Fruit fly (Drosophila melanogaster): Measurements from ENCODE around the gene CG12155.

Gene CG12155

dm6 chrX:7700239-7700793, 28.2 kb upstream of the CG12155 start (continued):
- TF ChIP-seq ro (GFP tag; IDR thresholded peaks at IDR 0.05), result peak; percentile 88
- peak; percentile 70 for TF ChIP-seq ham (GFP tag; IDR thresholded peaks at IDR 0.05)
- no peak for TF ChIP-seq CG1832 (GFP tag; optimal IDR thresholded peaks at IDR 0.05)
- peak; percentile 95 for TF ChIP-seq dmrt99B (tag; optimal IDR thresholded peaks at IDR 0.05)
- TF ChIP-seq Doc3 (GFP tag; IDR thresholded peaks at IDR 0.05; ENCODE audit: partially characterized antibody), result no peak
- TF ChIP-seq NC2β (GFP tag; optimal IDR thresholded peaks at IDR 0.05), result peak; percentile 76
- peak; percentile 78 for TF ChIP-seq tup (GFP tag; optimal IDR thresholded peaks at IDR 0.05)
- peak; percentile 68 for TF ChIP-seq Ets97D (GFP tag; optimal IDR thresholded peaks at IDR 0.05)
- peak; percentile 94 for TF ChIP-seq Awh (GFP tag; IDR thresholded peaks at IDR 0.05)
- no peak for TF ChIP-seq D (optimal IDR thresholded peaks at IDR 0.05)
- peak; percentile 82 for TF ChIP-seq D (GFP tag; optimal IDR thresholded peaks at IDR 0.05)
- peak; percentile 98 for TF ChIP-seq ind (GFP tag; optimal IDR thresholded peaks at IDR 0.05)
- TF ChIP-seq fru (optimal IDR thresholded peaks at IDR 0.05), result no peak
- peak; percentile 87 for TF ChIP-seq Fer2 (tag; optimal IDR thresholded peaks at IDR 0.05)
- peak; percentile 56 for TF ChIP-seq Vsx1 (GFP tag; optimal IDR thresholded peaks at IDR 0.05)
- TF ChIP-seq CG1647 (GFP tag; optimal IDR thresholded peaks at IDR 0.05), result peak; percentile 87
- peak; percentile 89 for TF ChIP-seq CG31441 (GFP tag; IDR thresholded peaks at IDR 0.05)
- TF ChIP-seq slbo (GFP tag; IDR thresholded peaks at IDR 0.05), result peak; percentile 97
- TF ChIP-seq CG14710 (tag; optimal IDR thresholded peaks at IDR 0.05), result peak; percentile 67
- TF ChIP-seq nau (GFP tag; optimal IDR thresholded peaks at IDR 0.05), result peak; percentile 83
- peak; percentile 90 for TF ChIP-seq Antp (GFP tag; optimal IDR thresholded peaks at IDR 0.05)
- TF ChIP-seq sim (GFP tag; IDR thresholded peaks at IDR 0.05), result peak; percentile 79
- peak; percentile 82 for TF ChIP-seq Hand (GFP tag; optimal IDR thresholded peaks at IDR 0.05)
- peak; percentile 89 for TF ChIP-seq Xrp1 (GFP tag; IDR thresholded peaks at IDR 0.05)
- peak; percentile 85 for TF ChIP-seq CG7357 (GFP tag; IDR thresholded peaks at IDR 0.05)
- TF ChIP-seq CG8089 (GFP tag; optimal IDR thresholded peaks at IDR 0.05), result peak; percentile 86
- peak; percentile 18 for TF ChIP-seq pzg (GFP tag; optimal IDR thresholded peaks at IDR 0.05)
- TF ChIP-seq Dip2 (GFP tag; IDR thresholded peaks at IDR 0.05), result peak; percentile 23; the same call in 1 of the 2 replicates
- TF ChIP-seq CG18764 (GFP tag; optimal IDR thresholded peaks at IDR 0.05), result peak; percentile 84
- TF ChIP-seq lilli (GFP tag; optimal IDR thresholded peaks at IDR 0.05), result peak; percentile 86
- TF ChIP-seq ERR (GFP tag; optimal IDR thresholded peaks at IDR 0.05), result peak; percentile 76
- TF ChIP-seq CG15011 (GFP tag; optimal IDR thresholded peaks at IDR 0.05), result peak; percentile 77
- peak; percentile 34 for TF ChIP-seq MESR4 (GFP tag; optimal IDR thresholded peaks at IDR 0.05)
- peak; percentile 74 for TF ChIP-seq CG3407 (GFP tag; optimal IDR thresholded peaks at IDR 0.05)
- TF ChIP-seq p53 (GFP tag; optimal IDR thresholded peaks at IDR 0.05), result peak; percentile 63
- peak; percentile 90 for TF ChIP-seq CG12942 (GFP tag; optimal IDR thresholded peaks at IDR 0.05)
- peak; percentile 82 for TF ChIP-seq Hey (tag; optimal IDR thresholded peaks at IDR 0.05)
- peak; percentile 84 for TF ChIP-seq CG17612 (GFP tag; IDR thresholded peaks at IDR 0.05)
- TF ChIP-seq usp (GFP tag; optimal IDR thresholded peaks at IDR 0.05), result no peak
- peak; percentile 79 for TF ChIP-seq CG13123 (GFP tag; optimal IDR thresholded peaks at IDR 0.05)
- no peak for TF ChIP-seq CG8478 (optimal IDR thresholded peaks at IDR 0.05)
- TF ChIP-seq bcd (GFP tag; optimal IDR thresholded peaks at IDR 0.05), result peak; percentile 88
- peak; percentile 96 for TF ChIP-seq lmd (GFP tag; IDR thresholded peaks at IDR 0.05)
- peak; percentile 81 for TF ChIP-seq slou (GFP tag; optimal IDR thresholded peaks at IDR 0.05)
- TF ChIP-seq Taf1 (GFP tag; IDR thresholded peaks at IDR 0.05), result peak; percentile 83; the same call in 1 of the 2 replicates
- peak; percentile 99 for TF ChIP-seq Med (GFP tag)
- TF ChIP-seq jing (GFP tag; optimal IDR thresholded peaks at IDR 0.05), result peak; percentile 89
- TF ChIP-seq fd102C (GFP tag; optimal IDR thresholded peaks at IDR 0.05), result no peak
- no peak for TF ChIP-seq pros (GFP tag; optimal IDR thresholded peaks at IDR 0.05)
- TF ChIP-seq CG17802 (tag; optimal IDR thresholded peaks at IDR 0.05), result peak; percentile 72
- peak; percentile 94 for TF ChIP-seq Hsf (GFP tag; optimal IDR thresholded peaks at IDR 0.05)

Measured in whole organism, embryonic.